Worm (Caenorhabditis elegans): ENCODE results near the gene vha-20.

Gene vha-20

DNA sequence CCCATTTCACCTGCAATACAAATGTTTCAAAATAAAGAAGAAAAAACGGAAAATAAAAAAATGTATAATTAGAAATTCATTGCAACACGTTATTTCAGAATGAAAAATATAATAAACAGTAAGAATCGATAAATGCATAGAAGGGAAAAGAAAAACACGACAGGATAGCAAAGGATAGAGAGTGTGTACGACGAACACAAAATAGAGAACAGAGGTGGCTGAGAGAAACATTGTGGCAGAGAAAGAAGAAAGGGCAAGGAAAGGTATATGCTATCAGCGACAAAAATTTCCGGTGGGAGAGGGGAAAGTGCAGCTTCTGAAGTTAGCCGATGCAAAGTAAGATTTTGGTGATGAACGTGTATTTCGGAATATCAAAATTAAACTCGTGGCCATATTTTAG, 38.4 kb downstream of the vha-20 start, which contains the start of gene F28H6.6:
Gene F28H6.6 (minus strand): TSS at position 10 of the 400 bp plus-strand sequence.
- TF ChIP-seq lsy-12 (tag; optimal IDR thresholded peaks at IDR 0.05) (no peak), pha-4 (tag; optimal IDR thresholded peaks at IDR 0.05) (peak; percentile 29), pqm-1 (tag; optimal IDR thresholded peaks at IDR 0.05) (no peak)

DNA sequence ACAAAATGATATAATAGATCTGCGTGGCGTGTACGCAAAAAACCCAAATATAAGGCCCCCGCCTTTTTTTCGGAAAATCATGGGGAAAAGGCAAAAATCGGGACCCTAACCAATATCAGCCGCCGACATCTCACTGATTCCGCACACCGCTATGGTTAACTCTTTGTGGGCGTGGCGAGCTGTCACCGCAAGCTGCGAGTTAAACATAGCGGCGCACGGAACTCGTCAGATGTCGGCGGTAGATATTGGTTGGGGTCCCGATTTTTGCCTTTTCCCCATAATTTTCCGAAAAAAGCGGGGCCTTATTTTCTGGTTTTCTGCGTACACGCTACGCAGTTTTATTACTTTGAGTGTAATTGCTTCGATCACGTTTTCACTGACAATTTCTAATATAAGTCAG, 45.5 kb downstream of the vha-20 start:
- no peak for TF ChIP-seq mml-1 (tag; optimal IDR thresholded peaks at IDR 0.05)
- no peak for TF ChIP-seq nfya-1 (tag; optimal IDR thresholded peaks at IDR 0.05; ENCODE audit: insufficient read depth)
- no peak for TF ChIP-seq elt-3 (tag; optimal IDR thresholded peaks at IDR 0.05)
- no peak for TF ChIP-seq daf-12 (tag; optimal IDR thresholded peaks at IDR 0.05)
- no peak for TF ChIP-seq lin-39 (tag; optimal IDR thresholded peaks at IDR 0.05)
- no peak for TF ChIP-seq nhr-77 (tag; optimal IDR thresholded peaks at IDR 0.05)
- TF ChIP-seq nhr-23 (tag; optimal IDR thresholded peaks at IDR 0.05): no peak
- TF ChIP-seq sea-2 (GFP tag; optimal IDR thresholded peaks at IDR 0.05): no peak
- TF ChIP-seq ztf-4 (tag; optimal IDR thresholded peaks at IDR 0.05): no peak
- no peak for TF ChIP-seq skn-1 (tag; optimal IDR thresholded peaks at IDR 0.05)

DNA sequence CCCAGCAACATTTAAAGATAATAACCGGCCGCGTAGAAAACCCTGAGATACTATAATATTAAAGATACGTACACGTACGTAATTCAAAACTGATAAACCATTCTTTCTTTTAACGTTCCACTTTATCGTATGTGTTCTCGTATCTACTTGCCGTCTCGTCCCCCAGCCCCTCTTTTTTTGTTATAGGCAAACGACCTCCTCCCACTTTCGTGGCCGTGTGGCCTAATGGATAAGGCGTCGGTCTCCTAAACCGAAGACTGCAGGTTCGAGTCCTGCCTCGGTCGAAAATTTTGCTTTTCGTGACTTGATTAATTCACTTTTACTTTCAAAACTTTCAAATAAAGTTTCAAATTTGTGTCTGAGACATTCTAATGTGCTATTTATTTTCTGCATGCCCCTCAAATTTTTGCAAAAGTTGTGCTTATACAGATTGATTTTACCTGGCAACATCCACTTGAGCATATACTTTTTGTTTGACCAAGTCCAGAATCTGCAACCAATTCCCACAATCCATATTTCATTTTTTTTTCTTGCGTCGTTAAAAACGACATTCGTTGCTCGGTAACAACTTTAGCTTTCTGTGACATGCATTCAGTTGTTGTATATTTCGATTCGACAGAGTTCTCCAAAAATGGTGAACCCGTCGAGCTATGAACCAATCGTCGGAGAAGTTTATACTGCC, 48.7 kb downstream of the vha-20 start, which contains the start of gene F28H6.7:
Gene F28H6.7 (plus strand): TSS at position 632 of the 682 bp plus-strand sequence.
- TF ChIP-seq ztf-4 (tag; optimal IDR thresholded peaks at IDR 0.05): no peak
- peak; percentile 27 for TF ChIP-seq lsy-12 (tag; optimal IDR thresholded peaks at IDR 0.05)
- TF ChIP-seq elt-2 (tag; optimal IDR thresholded peaks at IDR 0.05): peak; percentile 59
- TF ChIP-seq jun-1 (tag; optimal IDR thresholded peaks at IDR 0.05): peak; percentile 22
- TF ChIP-seq lin-39 (tag; optimal IDR thresholded peaks at IDR 0.05): peak; percentile 4
- peak; percentile 32 for TF ChIP-seq nhr-25 (tag; optimal IDR thresholded peaks at IDR 0.05)
- TF ChIP-seq snpc-4 (tag; optimal IDR thresholded peaks at IDR 0.05): no peak
- peak; percentile 40 for TF ChIP-seq egl-5 (tag; optimal IDR thresholded peaks at IDR 0.05)
- peak; percentile 36 for TF ChIP-seq pqm-1 (tag; optimal IDR thresholded peaks at IDR 0.05)
- TF ChIP-seq nhr-76 (tag; optimal IDR thresholded peaks at IDR 0.05): peak; percentile 38
- TF ChIP-seq mml-1 (tag; optimal IDR thresholded peaks at IDR 0.05): no peak
- TF ChIP-seq nhr-43 (tag; optimal IDR thresholded peaks at IDR 0.05; ENCODE audit: poor library complexity, severe bottlenecking): peak; percentile 23
- no peak for TF ChIP-seq ceh-82 (tag; optimal IDR thresholded peaks at IDR 0.05)
- TF ChIP-seq hmg-11 (tag; optimal IDR thresholded peaks at IDR 0.05): peak; percentile 58

DNA sequence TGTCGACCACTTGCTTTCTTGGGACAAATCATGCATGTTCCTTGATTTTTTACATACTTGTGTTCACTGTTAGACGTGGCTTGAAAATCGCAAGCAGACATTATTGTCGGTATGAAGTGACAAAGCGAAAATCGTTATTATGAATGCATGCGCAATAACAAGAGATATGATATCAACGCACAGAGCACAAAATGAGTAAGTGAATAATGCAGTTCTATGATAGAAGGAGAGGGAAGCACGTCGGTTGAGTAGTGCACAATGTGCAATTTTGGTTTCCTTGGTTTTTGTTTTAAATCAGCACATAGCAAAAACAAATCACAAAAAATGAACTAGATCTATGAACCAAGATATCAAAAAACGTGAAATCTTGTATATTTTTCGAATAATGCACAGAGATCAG, 51.0 kb downstream of the vha-20 start, which contains the start of gene nhr-281:
Gene nhr-281 (minus strand): TSS at position 101 of the 400 bp plus-strand sequence.
- TF ChIP-seq R02D3.7 (tag; optimal IDR thresholded peaks at IDR 0.05) (no peak), egl-27 (tag; optimal IDR thresholded peaks at IDR 0.05) (no peak), ceh-9 (tag; optimal IDR thresholded peaks at IDR 0.05) (no peak), egl-5 (tag; optimal IDR thresholded peaks at IDR 0.05) (no peak), elt-2 (tag; optimal IDR thresholded peaks at IDR 0.05) (no peak), lsy-12 (tag; optimal IDR thresholded peaks at IDR 0.05) (no peak), nhr-12 (tag; optimal IDR thresholded peaks at IDR 0.05) (no peak), nhr-67 (tag; optimal IDR thresholded peaks at IDR 0.05) (no peak), pha-4 (tag; optimal IDR thresholded peaks at IDR 0.05) (no peak), hmg-11 (tag; optimal IDR thresholded peaks at IDR 0.05) (no peak), lin-39 (tag; optimal IDR thresholded peaks at IDR 0.05) (no peak), ceh-82 (tag; optimal IDR thresholded peaks at IDR 0.05) (no peak), nhr-77 (tag; optimal IDR thresholded peaks at IDR 0.05) (no peak), nhr-25 (tag; optimal IDR thresholded peaks at IDR 0.05) (no peak), nhr-23 (tag; optimal IDR thresholded peaks at IDR 0.05) (no peak), ZK546.5 (tag; optimal IDR thresholded peaks at IDR 0.05) (no peak)

Data from whole organism, L3 larva.